Fruit fly (Drosophila melanogaster): ENCODE data around the gene CG13950.

CG13950 gene

DNA sequence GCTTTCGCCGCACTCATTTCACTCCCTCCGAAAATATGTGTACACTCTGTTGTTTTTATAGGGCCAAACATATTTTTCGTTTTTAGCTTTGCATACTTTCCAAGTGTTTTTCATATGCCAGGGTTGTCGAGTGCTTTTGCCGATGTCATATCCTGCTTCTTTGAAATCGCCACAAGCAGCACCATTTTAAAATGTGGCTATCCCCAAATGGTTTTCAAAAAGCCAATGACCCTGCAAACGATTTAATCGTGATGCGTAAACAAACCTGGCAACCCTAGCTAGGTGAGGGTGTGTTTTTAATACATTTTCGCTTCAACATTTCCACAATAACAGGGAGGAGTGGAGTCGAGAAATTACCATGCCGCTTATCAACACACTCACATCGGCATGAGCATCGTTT is 32.5 kb downstream of the CG13950 start (continued):
- TF ChIP-seq CG11085 (GFP tag; IDR thresholded peaks at IDR 0.05), result no peak
- TF ChIP-seq ac (GFP tag; optimal IDR thresholded peaks at IDR 0.05), result no peak
- TF ChIP-seq CG13775 (GFP tag; optimal IDR thresholded peaks at IDR 0.05), result peak; percentile 4
- TF ChIP-seq Antp (GFP tag; optimal IDR thresholded peaks at IDR 0.05), result peak; percentile 26
- TF ChIP-seq unpg (GFP tag; optimal IDR thresholded peaks at IDR 0.05), result peak; percentile 41
- peak; percentile 56; the same call in 1 of the 2 replicates for TF ChIP-seq seq (GFP tag; IDR thresholded peaks at IDR 0.05)
- no peak for TF ChIP-seq chm (GFP tag; IDR thresholded peaks at IDR 0.05)
- no peak for TF ChIP-seq GATAe (GFP tag; conservative IDR thresholded peaks at IDR 0.05)
- peak; percentile 10 for TF ChIP-seq mirr (GFP tag; optimal IDR thresholded peaks at IDR 0.05)
- no peak for TF ChIP-seq BEAF-32 (GFP tag; optimal IDR thresholded peaks at IDR 0.05)
- peak; percentile 9 for TF ChIP-seq Myb (GFP tag; optimal IDR thresholded peaks at IDR 0.05)
- 0 out of 2 replicates have a peak, but pooled peaks have one; percentile 27 for TF ChIP-seq ap (GFP tag; IDR thresholded peaks at IDR 0.05)
- no peak for TF ChIP-seq pb (GFP tag; optimal IDR thresholded peaks at IDR 0.05)
- no peak for TF ChIP-seq Ravus (GFP tag; IDR thresholded peaks at IDR 0.05)
- no peak for TF ChIP-seq bowl (GFP tag; IDR thresholded peaks at IDR 0.05)
- TF ChIP-seq E2f2 (GFP tag; IDR thresholded peaks at IDR 0.05), result 0 out of 2 replicates have a peak, but pooled peaks have one; percentile 9
- no peak for TF ChIP-seq shn (GFP tag; optimal IDR thresholded peaks at IDR 0.05)
- TF ChIP-seq Nf-YA (GFP tag; IDR thresholded peaks at IDR 0.05), result no peak
- TF ChIP-seq CG10565 (GFP tag; optimal IDR thresholded peaks at IDR 0.05), result no peak
- TF ChIP-seq CG32767 (GFP tag; IDR thresholded peaks at IDR 0.05), result no peak
- no peak for TF ChIP-seq pho (GFP tag; optimal IDR thresholded peaks at IDR 0.05)
- no peak for TF ChIP-seq Side (GFP tag; optimal IDR thresholded peaks at IDR 0.05)
- no peak for TF ChIP-seq cato (GFP tag; optimal IDR thresholded peaks at IDR 0.05; ENCODE audit: borderline replicate concordance)
- TF ChIP-seq vfl (GFP tag; optimal IDR thresholded peaks at IDR 0.05), result no peak
- no peak for TF ChIP-seq abd-A (tag; optimal IDR thresholded peaks at IDR 0.05)
- TF ChIP-seq run (tag; optimal IDR thresholded peaks at IDR 0.05), result no peak
- TF ChIP-seq CG17385 (GFP tag; optimal IDR thresholded peaks at IDR 0.05), result peak; percentile 32
- TF ChIP-seq Camta (GFP tag; optimal IDR thresholded peaks at IDR 0.05), result peak; percentile 8
- TF ChIP-seq lilli (GFP tag; optimal IDR thresholded peaks at IDR 0.05), result peak; percentile 26
- no peak for TF ChIP-seq Mad (GFP tag; optimal IDR thresholded peaks at IDR 0.05)
- no peak for TF ChIP-seq Sry-δ (GFP tag; optimal IDR thresholded peaks at IDR 0.05)
- TF ChIP-seq chif (GFP tag; optimal IDR thresholded peaks at IDR 0.05), result peak in 1 of 2 experiments; percentile 3
- no peak for TF ChIP-seq CG4820 (GFP tag; optimal IDR thresholded peaks at IDR 0.05)
- peak; percentile 24 for TF ChIP-seq zen (tag; optimal IDR thresholded peaks at IDR 0.05)
- TF ChIP-seq ci (GFP tag; IDR thresholded peaks at IDR 0.05), result 0 out of 3 replicates have a peak, but pooled peaks have one; percentile 17
- no peak for TF ChIP-seq CG34376 (GFP tag; optimal IDR thresholded peaks at IDR 0.05)
- no peak for TF ChIP-seq schlank (tag; optimal IDR thresholded peaks at IDR 0.05)
- no peak for TF ChIP-seq CG3995 (GFP tag; optimal IDR thresholded peaks at IDR 0.05)
- no peak for TF ChIP-seq h (optimal IDR thresholded peaks at IDR 0.05)
- TF ChIP-seq lab (GFP tag; optimal IDR thresholded peaks at IDR 0.05), result peak; percentile 79
- no peak for TF ChIP-seq so (GFP tag; IDR thresholded peaks at IDR 0.05)
- TF ChIP-seq CG2199 (GFP tag; IDR thresholded peaks at IDR 0.05), result no peak
- TF ChIP-seq CG12236 (GFP tag; optimal IDR thresholded peaks at IDR 0.05), result no peak
- no peak for TF ChIP-seq lbe (GFP tag; optimal IDR thresholded peaks at IDR 0.05)
- TF ChIP-seq gsb-n (tag; optimal IDR thresholded peaks at IDR 0.05), result no peak
- no peak for TF ChIP-seq tup (GFP tag; optimal IDR thresholded peaks at IDR 0.05)
- TF ChIP-seq CG9727 (GFP tag; optimal IDR thresholded peaks at IDR 0.05), result no peak
- TF ChIP-seq peb (GFP tag; IDR thresholded peaks at IDR 0.05), result no peak
- no peak for TF ChIP-seq Hr3 (GFP tag; optimal IDR thresholded peaks at IDR 0.05)
- TF ChIP-seq Dfd (GFP tag; optimal IDR thresholded peaks at IDR 0.05), result no peak
- TF ChIP-seq CG7271 (tag; optimal IDR thresholded peaks at IDR 0.05), result no peak
- TF ChIP-seq CG1792 (GFP tag; optimal IDR thresholded peaks at IDR 0.05), result no peak
- no peak for TF ChIP-seq zfh1 (GFP tag; IDR thresholded peaks at IDR 0.05)

Measured in whole organism, embryonic.